Worm (Caenorhabditis elegans): ENCODE measurements around the gene D2007.1.

- no peak for TF ChIP-seq T22C8.4 (GFP tag; IDR thresholded peaks at IDR 0.05)
- TF ChIP-seq flt-1 (GFP tag; IDR thresholded peaks at IDR 0.05): no peak
- TF ChIP-seq klf-2 (GFP tag; conservative IDR thresholded peaks at IDR 0.05): no peak
- no peak for TF ChIP-seq cog-1 (tag; optimal IDR thresholded peaks at IDR 0.05)
- TF ChIP-seq ztf-23 (GFP tag; IDR thresholded peaks at IDR 0.05): no peak
- no peak for TF ChIP-seq ztf-29 (GFP tag; IDR thresholded peaks at IDR 0.05)
Observed at ce11 chrIII:8161238-8161637, 6.0 kb downstream of the D2007.1 start, which contains the start of gene inpp-5K.

Data from whole organism, midembryonic.